Fruit fly (Drosophila melanogaster) whole organism, embryonic: ENCODE results near the gene Scgalpha.
A peak's percentile ranks its signal among the peaks of the same experiment; 100 is the strongest.

Experiments used
- Aef1 ChIP-seq: fragments of 200-800 bp; sonication (Bioruptor generic); IDR thresholded peaks from 3 replicates; pipeline ENCODE4 v1.3.6; 2022; ENCODE audit warnings: missing biosample characterization, missing genetic modification characterization
- CG10431 ChIP-seq: fragments of 200-800 bp; sonication (Bioruptor generic); optimal IDR thresholded peaks from 3 replicates; lab custom pipeline; 2018; ENCODE audit warnings: missing biosample characterization, mild to moderate bottlenecking, missing genetic modification characterization
- CG11504 ChIP-seq: fragments of 200-800 bp; sonication (Bioruptor generic); optimal IDR thresholded peaks from 3 replicates; lab custom pipeline; 2019; ENCODE audit warnings: missing biosample characterization, mild to moderate bottlenecking, missing genetic modification characterization, moderate library complexity
- CG12155 ChIP-seq: fragments of 200-800 bp; sonication (Bioruptor generic); optimal IDR thresholded peaks from 3 replicates; lab custom pipeline; 2016; ENCODE audit warnings: missing biosample characterization, missing genetic modification characterization
- CG12219 ChIP-seq: fragments of 200-800 bp; sonication (Bioruptor generic); optimal IDR thresholded peaks from 3 replicates; lab custom pipeline; 2018; ENCODE audit warnings: missing biosample characterization, mild to moderate bottlenecking, missing genetic modification characterization
- CG12391 ChIP-seq: fragments of 200-800 bp; sonication (Bioruptor generic); optimal IDR thresholded peaks from 3 replicates; lab custom pipeline; 2018; ENCODE audit warnings: missing biosample characterization, mild to moderate bottlenecking, missing genetic modification characterization, moderate library complexity
- CG13123 ChIP-seq: fragments of 200-800 bp; sonication (Bioruptor generic); optimal IDR thresholded peaks from 2 replicates; lab custom pipeline; 2016; ENCODE audit warnings: missing biosample characterization, missing genetic modification characterization
- CG14441 ChIP-seq: fragments of 200-800 bp; sonication (Bioruptor generic); IDR thresholded peaks from 2 replicates; pipeline ENCODE4 v1.3.6; 2022; ENCODE audit warnings: missing biosample characterization, missing genetic modification characterization
- CG14965 ChIP-seq: fragments of 200-800 bp; sonication (Bioruptor generic); optimal IDR thresholded peaks from 2 replicates; lab custom pipeline; 2016; ENCODE audit warnings: missing biosample characterization, missing genetic modification characterization, borderline replicate concordance
- CG16863 ChIP-seq: fragments of 200-800 bp; sonication (Bioruptor generic); optimal IDR thresholded peaks from 3 replicates; lab custom pipeline; 2016; ENCODE audit warnings: missing biosample characterization, missing genetic modification characterization
- CG17186 ChIP-seq: fragments of 200-800 bp; sonication (Bioruptor generic); optimal IDR thresholded peaks from 3 replicates; lab custom pipeline; 2017; ENCODE audit warnings: missing biosample characterization, missing genetic modification reagents, missing genetic modification characterization
- CG2129 ChIP-seq: fragments of 200-800 bp; sonication (Bioruptor generic); IDR thresholded peaks from 2 replicates; pipeline ENCODE4 v1.3.6; 2022; ENCODE audit warnings: missing biosample characterization, missing genetic modification characterization; ENCODE audit not compliant: partially characterized antibody
- CG6175 ChIP-seq: fragments of 200-800 bp; sonication (Bioruptor generic); IDR thresholded peaks from 3 replicates; pipeline ENCODE4 v1.3.6; 2022; ENCODE audit warnings: missing biosample characterization, missing genetic modification characterization
- CG6689 ChIP-seq: fragments of 200-800 bp; sonication (Bioruptor generic); IDR thresholded peaks from 2 replicates; pipeline ENCODE4 v1.3.6; 2022; ENCODE audit warnings: missing biosample characterization, missing genetic modification characterization
- CG6765 ChIP-seq: fragments of 200-800 bp; sonication (Bioruptor generic); optimal IDR thresholded peaks from 3 replicates; lab custom pipeline; 2017; ENCODE audit warnings: missing biosample characterization, mild to moderate bottlenecking, missing genetic modification characterization
- CG6854 ChIP-seq: fragments of 200-800 bp; sonication (Bioruptor generic); optimal IDR thresholded peaks from 3 replicates; lab custom pipeline; 2017; ENCODE audit warnings: missing biosample characterization, mild to moderate bottlenecking, missing genetic modification characterization
- CG7928 ChIP-seq: fragments of 200-800 bp; sonication (Bioruptor generic); optimal IDR thresholded peaks from 2 replicates; lab custom pipeline; 2017; ENCODE audit warnings: missing biosample characterization, mild to moderate bottlenecking, missing genetic modification characterization
- D ChIP-seq, 2 experiments: fragments of 200-800 bp in 1 of 2; fragments of >200 bp in 1 of 2; sonication (Bioruptor generic) in 1 of 2; optimal IDR thresholded peaks; 2 replicates in 1 of 2; 3 replicates in 1 of 2; lab custom pipeline; 2017; ENCODE audit warnings: mild to moderate bottlenecking in 1 of 2, missing biosample characterization in 1 of 2, missing genetic modification characterization in 1 of 2, missing genetic modification reagents in 1 of 2
- Hand ChIP-seq: fragments of 200-800 bp; sonication (Bioruptor generic); optimal IDR thresholded peaks from 2 replicates; lab custom pipeline; 2017; ENCODE audit warnings: mild to moderate bottlenecking, missing biosample characterization, missing genetic modification reagents, missing genetic modification characterization
- Hr3 ChIP-seq: fragments of 200-800 bp; sonication (Bioruptor generic); optimal IDR thresholded peaks from 3 replicates; lab custom pipeline; 2016; ENCODE audit warnings: missing biosample characterization, missing genetic modification characterization
- Lhr ChIP-seq: fragments of 200-800 bp; sonication (Bioruptor generic); optimal IDR thresholded peaks from 3 replicates; lab custom pipeline; 2017; ENCODE audit warnings: mild to moderate bottlenecking, missing biosample characterization, missing genetic modification reagents, missing genetic modification characterization
- MTF-1 ChIP-seq: fragments of 200-800 bp; sonication (Bioruptor generic); optimal IDR thresholded peaks from 2 replicates; lab custom pipeline; 2018; ENCODE audit warnings: missing biosample characterization, mild to moderate bottlenecking, missing genetic modification characterization, borderline replicate concordance
- Oaz ChIP-seq: fragments of 200-800 bp; sonication (Bioruptor generic); IDR thresholded peaks from 2 replicates; pipeline ENCODE4 v1.3.6; 2022; ENCODE audit warnings: missing biosample characterization, missing genetic modification characterization
- Opbp ChIP-seq: fragments of 200-800 bp; sonication (Bioruptor generic); IDR thresholded peaks from 3 replicates; pipeline ENCODE4 v1.3.6; 2022; ENCODE audit warnings: missing biosample characterization, missing genetic modification characterization; ENCODE audit not compliant: partially characterized antibody
- Ptx1 ChIP-seq: fragments of 200-800 bp; sonication (Bioruptor generic); IDR thresholded peaks from 2 replicates; pipeline ENCODE4 v1.3.6; 2022; ENCODE audit warnings: missing biosample characterization, missing genetic modification characterization
- Rfx ChIP-seq: fragments of 200-800 bp; sonication (Bioruptor generic); IDR thresholded peaks from 2 replicates; pipeline ENCODE4 v1.3.6; 2022; ENCODE audit warnings: missing biosample characterization, missing genetic modification characterization
- Vsx1 ChIP-seq: fragments of 200-800 bp; sonication (Bioruptor generic); optimal IDR thresholded peaks from 2 replicates; lab custom pipeline; 2017; ENCODE audit warnings: missing biosample characterization, mild to moderate bottlenecking, missing genetic modification characterization, missing genetic modification reagents
- abd-A ChIP-seq: fragments of 200-800 bp; sonication (Bioruptor generic); optimal IDR thresholded peaks from 3 replicates; lab custom pipeline; 2019; ENCODE audit warnings: missing biosample characterization, mild to moderate bottlenecking, missing genetic modification characterization, moderate library complexity
- amos ChIP-seq: fragments of 200-800 bp; sonication (Bioruptor generic); IDR thresholded peaks from 2 replicates; pipeline ENCODE4 v1.3.6; 2022; ENCODE audit warnings: missing biosample characterization, missing genetic modification characterization; ENCODE audit not compliant: partially characterized antibody
- crol ChIP-seq: fragments of 200-800 bp; sonication (Bioruptor generic); IDR thresholded peaks from 2 replicates; pipeline ENCODE4 v1.3.6; 2022; ENCODE audit warnings: missing biosample characterization, missing genetic modification characterization
- da ChIP-seq: fragments of 200-800 bp; sonication (Bioruptor generic); optimal IDR thresholded peaks from 2 replicates; lab custom pipeline; 2016; ENCODE audit warnings: missing biosample characterization, missing genetic modification characterization
- dpn ChIP-seq, 2 experiments: fragments of 200-800 bp; sonication (Bioruptor generic); optimal IDR thresholded peaks; 3 replicates each; lab custom pipeline; 2016; ENCODE audit warnings: missing biosample characterization in 2 of 2, missing genetic modification characterization in 2 of 2
- gce ChIP-seq: fragments of 200-800 bp; sonication (Bioruptor generic); IDR thresholded peaks from 3 replicates; pipeline ENCODE4 v1.3.6; 2022; ENCODE audit warnings: missing biosample characterization, missing genetic modification characterization
- grau ChIP-seq: fragments of 200-800 bp; optimal IDR thresholded peaks from 3 replicates; lab custom pipeline; 2019; ENCODE audit warnings: missing biosample characterization, mild to moderate bottlenecking, missing genetic modification characterization, moderate library complexity
- gt ChIP-seq: fragments of 200-800 bp; sonication (Bioruptor generic); IDR thresholded peaks from 2 replicates; pipeline ENCODE4 v1.3.6; 2022; ENCODE audit warnings: missing biosample characterization, missing genetic modification characterization
- lmd ChIP-seq: fragments of 200-800 bp; sonication (Bioruptor generic); IDR thresholded peaks from 2 replicates; pipeline ENCODE4 v1.3.6; 2022; ENCODE audit warnings: missing biosample characterization, missing genetic modification characterization
- lola ChIP-seq, 3 experiments: fragments of >200 bp in 2 of 3; fragments of 200-800 bp in 1 of 3; sonication (Bioruptor generic) in 1 of 3; optimal IDR thresholded peaks; 2 replicates each; lab custom pipeline; 2017 to 2019; ENCODE audit warnings: missing biosample characterization in 3 of 3, missing genetic modification characterization in 3 of 3, mild to moderate bottlenecking in 1 of 3, moderate library complexity in 1 of 3
- luna ChIP-seq: fragments of 200-800 bp; sonication (Bioruptor generic); optimal IDR thresholded peaks from 2 replicates; lab custom pipeline; 2016; ENCODE audit warnings: missing biosample characterization, missing genetic modification characterization
- mam ChIP-seq: fragments of 200-800 bp; sonication (Bioruptor generic); optimal IDR thresholded peaks from 3 replicates; lab custom pipeline; 2016; ENCODE audit warnings: missing biosample characterization, missing genetic modification characterization
- odd ChIP-seq: fragments of 200-800 bp; sonication (Bioruptor generic); optimal IDR thresholded peaks from 2 replicates; lab custom pipeline; 2017; ENCODE audit warnings: missing biosample characterization, mild to moderate bottlenecking, missing genetic modification characterization
- p53 ChIP-seq: fragments of 200-800 bp; sonication (Bioruptor generic); optimal IDR thresholded peaks from 2 replicates; lab custom pipeline; 2016; ENCODE audit warnings: missing biosample characterization, missing genetic modification characterization
- pan ChIP-seq, 4 experiments: fragments of >200 bp in 3 of 4; fragments of 200-800 bp in 1 of 4; sonication (Bioruptor generic) in 1 of 4; optimal IDR thresholded peaks in 3 of 4; IDR thresholded peaks in 1 of 4; 2 replicates each; pipeline versions ENCODE4 v1.3.6 to Lab custom; 2017 to 2022; ENCODE audit warnings: missing biosample characterization in 2 of 4, missing genetic modification characterization in 2 of 4, mixed read lengths in 1 of 4
- phol ChIP-seq: fragments of 200-800 bp; sonication (Bioruptor generic); optimal IDR thresholded peaks from 3 replicates; lab custom pipeline; 2018; ENCODE audit warnings: missing biosample characterization, mild to moderate bottlenecking, missing genetic modification characterization, moderate library complexity
- sr ChIP-seq: fragments of 200-800 bp; sonication (Bioruptor generic); IDR thresholded peaks from 3 replicates; pipeline ENCODE4 v1.3.6; 2022; ENCODE audit warnings: missing biosample characterization, missing genetic modification characterization
- sug ChIP-seq: fragments of 200-800 bp; optimal IDR thresholded peaks from 2 replicates; lab custom pipeline; 2019; ENCODE audit warnings: missing biosample characterization, mild to moderate bottlenecking, missing genetic modification characterization, moderate library complexity
- tin ChIP-seq: fragments of 200-800 bp; sonication (Bioruptor generic); optimal IDR thresholded peaks from 3 replicates; lab custom pipeline; 2016; ENCODE audit warnings: missing biosample characterization, missing genetic modification characterization
- tna ChIP-seq: fragments of 200-800 bp; sonication (Bioruptor generic); IDR thresholded peaks from 2 replicates; pipeline ENCODE4 v1.3.6; 2022; ENCODE audit warnings: missing biosample characterization, missing genetic modification characterization; ENCODE audit not compliant: partially characterized antibody
- trh ChIP-seq: fragments of 200-800 bp; sonication (Bioruptor generic); optimal IDR thresholded peaks from 2 replicates; lab custom pipeline; 2016; ENCODE audit warnings: missing biosample characterization, missing genetic modification characterization
- vnd ChIP-seq: fragments of 200-800 bp; sonication (Bioruptor generic); IDR thresholded peaks from 3 replicates; pipeline ENCODE4 v1.3.6; 2022; ENCODE audit warnings: missing biosample characterization, missing genetic modification characterization; ENCODE audit not compliant: partially characterized antibody

Gene Scgalpha

dm6 chr2L:8266145-8266544 lies 37.1 kb upstream of the Scgalpha start (continued):
- TF ChIP-seq CG6175 (GFP tag; lab: Robert Waterston, UW) (no peak), trh (no peak), CG7928 (GFP tag; lab: Kevin White, UChicago) (no peak), CG12391 (tag; lab: Kevin White, UChicago) (peak; percentile 73), CG6854 (peak; percentile 14), gt (no peak), tna (no peak), Oaz (GFP tag; lab: Robert Waterston, UW) (peak; percentile 28; the same call in 1 of the 2 replicates), odd (peak; percentile 60), Hand (GFP tag; lab: Kevin White, UChicago) (no peak), Ptx1 (GFP tag; lab: Robert Waterston, UW) (peak; percentile 74), Vsx1 (GFP tag; lab: Kevin White, UChicago) (peak; percentile 22), Hr3 (GFP tag; lab: Kevin White, UChicago) (peak; percentile 36), Aef1 (peak; percentile 43; the same call in 1 of the 3 replicates), luna (GFP tag; lab: Kevin White, UChicago) (no peak), CG14965 (GFP tag; lab: Kevin White, UChicago) (no peak), mam (GFP tag; lab: Kevin White, UChicago) (no peak), Opbp (GFP tag; lab: Robert Waterston, UW) (no peak), sr (GFP tag; lab: Robert Waterston, UW) (no peak), CG12155 (GFP tag; lab: Kevin White, UChicago) (no peak), CG17186 (no peak), abd-A (tag; lab: Kevin White, UChicago) (no peak), CG2129 (GFP tag; lab: Robert Waterston, UW) (no peak), lola (GFP tag; optimal IDR thresholded peaks at IDR 0.05; lab: Kevin White, UChicago) (peak in 1 of 3 experiments; percentile 29), MTF-1 (GFP tag; lab: Kevin White, UChicago) (no peak), gce (GFP tag; lab: Robert Waterston, UW) (no peak), CG11504 (tag; lab: Kevin White, UChicago) (peak; percentile 72), Rfx (GFP tag; lab: Robert Waterston, UW) (peak; percentile 36; the same call in 1 of the 2 replicates), dpn (GFP tag; optimal IDR thresholded peaks at IDR 0.05; lab: Kevin White, UChicago) (peak in 1 of 2 experiments; percentile 56), sug (tag; lab: Kevin White, UChicago) (peak; percentile 11), CG14441 (GFP tag; lab: Robert Waterston, UW) (peak; percentile 72), crol (no peak), grau (tag; lab: Kevin White, UChicago) (peak; percentile 53), CG16863 (GFP tag; lab: Kevin White, UChicago) (no peak), vnd (GFP tag; lab: Robert Waterston, UW) (no peak), Lhr (GFP tag; lab: Kevin White, UChicago) (no peak), CG13123 (GFP tag; lab: Kevin White, UChicago) (no peak), da (GFP tag; lab: Kevin White, UChicago) (no peak), CG10431 (no peak), lmd (GFP tag; lab: Robert Waterston, UW) (peak; percentile 66), D (optimal IDR thresholded peaks at IDR 0.05; lab: Kevin White, UChicago) (no peak), D (GFP tag; optimal IDR thresholded peaks at IDR 0.05; lab: Kevin White, UChicago) (peak; percentile 40), phol (peak; percentile 82), CG6765 (GFP tag; lab: Kevin White, UChicago) (peak; percentile 31), tin (GFP tag; lab: Kevin White, UChicago) (peak; percentile 9), CG6689 (GFP tag; lab: Robert Waterston, UW) (no peak; the same call in 1 of the 2 replicates), CG12219 (peak; percentile 44), amos (no peak), pan (optimal IDR thresholded peaks at IDR 0.05; lab: Kevin White, UChicago) (no peak), pan (GFP tag; optimal IDR thresholded peaks at IDR 0.05 in 1 of 2, IDR thresholded peaks at IDR 0.05 in 1 of 2) (peak in 1 of 2 experiments; percentile 74), p53 (GFP tag; lab: Kevin White, UChicago) (no peak)
